Fruit fly (Drosophila melanogaster) whole organism, wandering third instar larva: Measurements from ENCODE around the gene SMSr.

Experiments
- Abd-B ChIP-seq: fragments of >200 bp; optimal IDR thresholded peaks from 2 replicates; lab custom pipeline; 2017; ENCODE audit warnings: missing biosample characterization, missing genetic modification characterization
- CG32264 ChIP-seq: fragments of 200-800 bp; sonication (Bioruptor generic); optimal IDR thresholded peaks from 2 replicates; lab custom pipeline; 2016; ENCODE audit warnings: missing biosample characterization, missing genetic modification characterization
- CG9705 ChIP-seq: fragments of 200-800 bp; sonication (Bioruptor generic); optimal IDR thresholded peaks from 2 replicates; lab custom pipeline; 2018; ENCODE audit warnings: missing biosample characterization, mild to moderate bottlenecking, missing genetic modification characterization
- CrebA ChIP-seq: fragments of 200-800 bp; sonication (Bioruptor generic); optimal IDR thresholded peaks from 2 replicates; lab custom pipeline; 2016; ENCODE audit warnings: missing biosample characterization, mild to moderate bottlenecking, missing genetic modification characterization, borderline replicate concordance
- Dfd ChIP-seq: fragments of >200 bp; optimal IDR thresholded peaks from 2 replicates; lab custom pipeline; 2017; ENCODE audit warnings: missing biosample characterization, missing genetic modification characterization
- Dif ChIP-seq: fragments of 200-275, 200-300 bp; sonication (Bioruptor generic); optimal IDR thresholded peaks from 2 replicates; lab custom pipeline; 2018; ENCODE audit warnings: missing biosample characterization, missing genetic modification characterization; ENCODE audit not compliant: partially characterized antibody
- GATAd ChIP-seq: sonication (Bioruptor generic); optimal IDR thresholded peaks from 2 replicates; lab custom pipeline; 2016; ENCODE audit warnings: missing biosample characterization, missing genetic modification characterization
- HLH106 ChIP-seq: fragments of 200-800 bp; optimal IDR thresholded peaks from 3 replicates; lab custom pipeline; 2019; ENCODE audit warnings: missing biosample characterization, mild to moderate bottlenecking, missing genetic modification characterization, moderate library complexity
- Hnf4 ChIP-seq: fragments of 200-800 bp; sonication (Bioruptor generic); optimal IDR thresholded peaks from 2 replicates; lab custom pipeline; 2016; ENCODE audit warnings: missing biosample characterization, mild to moderate bottlenecking, missing genetic modification characterization
- Hr78 ChIP-seq: fragments of >200 bp; optimal IDR thresholded peaks from 2 replicates; lab custom pipeline; 2017; ENCODE audit warnings: missing biosample characterization, missing genetic modification characterization
- Hr83 ChIP-seq: fragments of 200-300 bp; sonication (Bioruptor generic); optimal IDR thresholded peaks from 2 replicates; lab custom pipeline; 2016; ENCODE audit warnings: missing biosample characterization, mild to moderate bottlenecking, missing genetic modification characterization, moderate library complexity; ENCODE audit not compliant: poor library complexity, severe bottlenecking
- Jra ChIP-seq: sonication (Bioruptor generic); optimal IDR thresholded peaks from 2 replicates; lab custom pipeline; 2016; ENCODE audit warnings: missing biosample characterization, missing genetic modification characterization
- Mio ChIP-seq: sonication (Bioruptor generic); optimal IDR thresholded peaks from 2 replicates; lab custom pipeline; 2016; ENCODE audit warnings: missing biosample characterization, missing genetic modification characterization
- Myc ChIP-seq: fragments of >200 bp; optimal IDR thresholded peaks from 2 replicates; lab custom pipeline; 2017
- N ChIP-seq: fragments of >200 bp; optimal IDR thresholded peaks from 2 replicates; lab custom pipeline; 2018; ENCODE audit warnings: missing biosample characterization, missing external identifiers, missing genetic modification characterization
- OdsH ChIP-seq: fragments of 200-800 bp; sonication (Bioruptor generic); optimal IDR thresholded peaks from 2 replicates; lab custom pipeline; 2016; ENCODE audit warnings: missing biosample characterization, mild to moderate bottlenecking, missing genetic modification characterization
- Rel ChIP-seq, 2 experiments: fragments of 200-800 bp; sonication (Bioruptor generic) in 1 of 2; optimal IDR thresholded peaks; 2 replicates in 1 of 2; 3 replicates in 1 of 2; lab custom pipeline; 2016 to 2019; ENCODE audit warnings: mild to moderate bottlenecking in 2 of 2, missing biosample characterization in 2 of 2, missing genetic modification characterization in 2 of 2, moderate library complexity in 1 of 2
- Sp1 ChIP-seq: fragments of 200-800 bp; sonication (Bioruptor generic); optimal IDR thresholded peaks from 3 replicates; lab custom pipeline; 2019; ENCODE audit warnings: missing biosample characterization, mild to moderate bottlenecking, missing genetic modification characterization, moderate library complexity
- Vsx2 ChIP-seq: fragments of 200-300, 225-300 bp; sonication (Bioruptor generic); optimal IDR thresholded peaks from 2 replicates; lab custom pipeline; 2018; ENCODE audit warnings: missing biosample characterization, missing genetic modification characterization; ENCODE audit not compliant: partially characterized antibody
- br ChIP-seq: fragments of 200-800 bp; sonication (Bioruptor generic); optimal IDR thresholded peaks from 2 replicates; lab custom pipeline; 2016; ENCODE audit warnings: missing biosample characterization, missing genetic modification characterization
- brk ChIP-seq: fragments of 200-800 bp; sonication (Bioruptor generic); optimal IDR thresholded peaks from 2 replicates; lab custom pipeline; 2016; ENCODE audit warnings: missing biosample characterization, mild to moderate bottlenecking, missing genetic modification characterization
- dl ChIP-seq, 2 experiments: fragments of 175-275, 200-275 bp in 1 of 2; fragments of 200-275 bp in 1 of 2; sonication (Bioruptor generic); optimal IDR thresholded peaks; lab custom pipeline; 2018; ENCODE audit warnings: mild to moderate bottlenecking in 2 of 2, missing biosample characterization in 2 of 2, missing genetic modification characterization in 2 of 2, moderate library complexity in 2 of 2; ENCODE audit not compliant: partially characterized antibody in 2 of 2, insufficient read depth in 1 of 2
- dmrt93B ChIP-seq: fragments of 200-800 bp; sonication (Bioruptor generic); optimal IDR thresholded peaks from 2 replicates; lab custom pipeline; 2018; ENCODE audit warnings: missing biosample characterization, mild to moderate bottlenecking, missing genetic modification characterization
- dsf ChIP-seq: sonication (Bioruptor generic); optimal IDR thresholded peaks from 2 replicates; lab custom pipeline; 2016; ENCODE audit warnings: missing biosample characterization, missing genetic modification characterization, borderline replicate concordance
- ey ChIP-seq: fragments of 200-800 bp; sonication (Bioruptor generic); optimal IDR thresholded peaks from 2 replicates; lab custom pipeline; 2016; ENCODE audit warnings: missing biosample characterization, missing genetic modification characterization
- foxo ChIP-seq, 2 experiments: fragments of 200-800 bp; sonication (Bioruptor generic); optimal IDR thresholded peaks; 2 replicates in 1 of 2; 3 replicates in 1 of 2; lab custom pipeline; 2016 to 2017; ENCODE audit warnings: missing biosample characterization in 2 of 2, missing genetic modification characterization in 2 of 2
- fru ChIP-seq: fragments of 200-800 bp; sonication (Bioruptor generic); optimal IDR thresholded peaks from 3 replicates; lab custom pipeline; 2016; ENCODE audit warnings: missing biosample characterization, mild to moderate bottlenecking, missing genetic modification characterization
- h ChIP-seq: fragments of 200-800 bp; sonication (Bioruptor generic); optimal IDR thresholded peaks from 3 replicates; lab custom pipeline; 2016; ENCODE audit warnings: missing biosample characterization, mild to moderate bottlenecking, missing genetic modification characterization
- jim ChIP-seq: fragments of 175-275, 200-325 bp; sonication (Bioruptor generic); optimal IDR thresholded peaks from 2 replicates; lab custom pipeline; 2016; ENCODE audit warnings: missing biosample characterization, mild to moderate bottlenecking, missing genetic modification characterization
- lola ChIP-seq: fragments of >200 bp; optimal IDR thresholded peaks from 2 replicates; lab custom pipeline; 2017; ENCODE audit warnings: missing biosample characterization, missing genetic modification characterization
- pan ChIP-seq: fragments of >200 bp; optimal IDR thresholded peaks from 2 replicates; lab custom pipeline; 2017
- psq ChIP-seq: fragments of 200-800 bp; sonication (Bioruptor generic); optimal IDR thresholded peaks from 3 replicates; lab custom pipeline; 2017; ENCODE audit warnings: missing biosample characterization, mild to moderate bottlenecking, missing genetic modification characterization, moderate library complexity
- rgr ChIP-seq: fragments of 200-800 bp; sonication (Bioruptor generic); optimal IDR thresholded peaks from 3 replicates; lab custom pipeline; 2016; ENCODE audit warnings: missing biosample characterization, mild to moderate bottlenecking, missing genetic modification characterization
- sage ChIP-seq: fragments of 200-800 bp; sonication (Bioruptor generic); optimal IDR thresholded peaks from 2 replicates; lab custom pipeline; 2016; ENCODE audit warnings: missing biosample characterization, mild to moderate bottlenecking, missing genetic modification characterization
- sv ChIP-seq: fragments of 200-800 bp; sonication (Bioruptor generic); optimal IDR thresholded peaks from 3 replicates; lab custom pipeline; 2016; ENCODE audit warnings: missing biosample characterization, missing genetic modification characterization
- tai ChIP-seq: sonication (Bioruptor generic); optimal IDR thresholded peaks from 2 replicates; lab custom pipeline; 2016; ENCODE audit warnings: missing biosample characterization, missing genetic modification characterization
- usp ChIP-seq: fragments of >200 bp; optimal IDR thresholded peaks from 2 replicates; lab custom pipeline; 2017; ENCODE audit warnings: missing biosample characterization, missing genetic modification characterization
- woc ChIP-seq: sonication (Bioruptor generic); optimal IDR thresholded peaks from 2 replicates; lab custom pipeline; 2016; ENCODE audit warnings: missing biosample characterization, mild to moderate bottlenecking, missing genetic modification characterization

The SMSr gene

dm6 chr3L:7356386-7357117 is 24.7 kb downstream of the SMSr start, which contains the start of gene CTCF:
CTCF (minus strand) TSS chr3L:7356713.
- TF ChIP-seq h (GFP tag; lab: Kevin White, UChicago) (peak; percentile 56), Hr78 (GFP tag; lab: Kevin White, UChicago) (no peak), woc (GFP tag; lab: Kevin White, UChicago) (no peak), Dif (no peak), HLH106 (tag; lab: Kevin White, UChicago) (peak; percentile 56), Dfd (no peak), CrebA (no peak), ey (GFP tag; lab: Kevin White, UChicago) (peak; percentile 30), br (GFP tag; lab: Kevin White, UChicago) (peak; percentile 44), CG9705 (GFP tag; lab: Kevin White, UChicago) (no peak), Jra (peak; percentile 14), sv (GFP tag; lab: Kevin White, UChicago) (no peak), foxo (GFP tag; optimal IDR thresholded peaks at IDR 0.05; lab: Kevin White, UChicago) (peak in 1 of 2 experiments; percentile 46), OdsH (GFP tag; lab: Kevin White, UChicago) (peak; percentile 37), Abd-B (no peak), dmrt93B (no peak), Sp1 (peak; percentile 16), lola (GFP tag; lab: Kevin White, UChicago) (no peak), dl (GFP tag; optimal IDR thresholded peaks at IDR 0.05; lab: Kevin White, UChicago; ENCODE audit: insufficient read depth in 1 of 2, partially characterized antibody in 2 of 2) (no peak), Hr83 (GFP tag; lab: Kevin White, UChicago) (no peak), tai (GFP tag; lab: Kevin White, UChicago) (no peak), Hnf4 (GFP tag; lab: Kevin White, UChicago) (no peak), rgr (GFP tag; lab: Kevin White, UChicago) (peak; percentile 50), fru (GFP tag; lab: Kevin White, UChicago) (no peak), N (GFP tag; lab: Kevin White, UChicago) (no peak), psq (GFP tag; lab: Kevin White, UChicago) (peak; percentile 21), Mio (no peak), GATAd (GFP tag; lab: Kevin White, UChicago) (no peak), Rel (GFP tag; optimal IDR thresholded peaks at IDR 0.05; lab: Kevin White, UChicago) (no peak), Rel (tag; optimal IDR thresholded peaks at IDR 0.05; lab: Kevin White, UChicago) (peak; percentile 15), Vsx2 (no peak), jim (no peak), sage (no peak), Myc (lab: Kevin White, UChicago) (peak; percentile 80), dsf (GFP tag; lab: Kevin White, UChicago) (no peak), usp (GFP tag; lab: Kevin White, UChicago) (no peak), pan (lab: Kevin White, UChicago) (no peak), brk (GFP tag; lab: Kevin White, UChicago) (no peak), CG32264 (GFP tag; lab: Kevin White, UChicago) (no peak)

- TF ChIP-seq h (GFP tag; lab: Kevin White, UChicago) (no peak), N (GFP tag; lab: Kevin White, UChicago) (no peak), brk (GFP tag; lab: Kevin White, UChicago) (no peak), br (GFP tag; lab: Kevin White, UChicago) (no peak), Dfd (no peak), dsf (GFP tag; lab: Kevin White, UChicago) (no peak), sv (GFP tag; lab: Kevin White, UChicago) (no peak), tai (GFP tag; lab: Kevin White, UChicago) (no peak), lola (GFP tag; lab: Kevin White, UChicago) (no peak), Myc (lab: Kevin White, UChicago) (no peak), OdsH (GFP tag; lab: Kevin White, UChicago) (no peak), foxo (GFP tag; optimal IDR thresholded peaks at IDR 0.05; lab: Kevin White, UChicago) (no peak), CG9705 (GFP tag; lab: Kevin White, UChicago) (no peak), Vsx2 (no peak), Rel (GFP tag; optimal IDR thresholded peaks at IDR 0.05; lab: Kevin White, UChicago) (no peak), Rel (tag; optimal IDR thresholded peaks at IDR 0.05; lab: Kevin White, UChicago) (no peak)
Observed at dm6 chr3L:7349311-7349710, 32.0 kb downstream of the SMSr start.
